Fruit fly (Drosophila melanogaster) whole organism, embryonic: ENCODE measurements around the gene rogdi.

Source experiments
- ATbp ChIP-seq: fragments of 200-800 bp; sonication (Bioruptor generic); optimal IDR thresholded peaks from 2 replicates; lab custom pipeline; 2017; ENCODE audit warnings: missing biosample characterization, mild to moderate bottlenecking, missing genetic modification characterization, missing genetic modification reagents
- Atf3 ChIP-seq: fragments of 200-800 bp; sonication (Bioruptor generic); optimal IDR thresholded peaks from 3 replicates; lab custom pipeline; 2016; ENCODE audit warnings: missing biosample characterization, missing genetic modification characterization
- Awh ChIP-seq: fragments of 200-800 bp; sonication (Bioruptor generic); IDR thresholded peaks from 2 replicates; pipeline ENCODE4, ENCODE4 v1.3.6; 2022; ENCODE audit warnings: missing biosample characterization, missing genetic modification characterization
- BtbVII ChIP-seq: fragments of 200-800 bp; sonication (Bioruptor generic); optimal IDR thresholded peaks from 3 replicates; lab custom pipeline; 2017; ENCODE audit warnings: missing biosample characterization, mild to moderate bottlenecking, missing genetic modification characterization
- CG11085 ChIP-seq: fragments of 200-800 bp; sonication (Bioruptor generic); IDR thresholded peaks from 2 replicates; pipeline ENCODE4 v1.3.6; 2022; ENCODE audit warnings: missing biosample characterization, missing genetic modification characterization
- CG11093 ChIP-seq: fragments of 200-800 bp; sonication (Bioruptor generic); IDR thresholded peaks from 3 replicates; pipeline ENCODE4 v1.3.6; 2022; ENCODE audit warnings: missing biosample characterization, missing genetic modification characterization
- CG13287 ChIP-seq: fragments of 200-800 bp; sonication (Bioruptor generic); IDR thresholded peaks from 2 replicates; pipeline ENCODE4 v1.3.6; 2022; ENCODE audit warnings: missing biosample characterization, missing genetic modification characterization; ENCODE audit not compliant: partially characterized antibody
- CG14860 ChIP-seq: fragments of 200-800 bp; sonication (Bioruptor generic); IDR thresholded peaks from 3 replicates; pipeline ENCODE4 v1.3.6; 2022; ENCODE audit warnings: missing biosample characterization, missing genetic modification characterization; ENCODE audit not compliant: partially characterized antibody
- CG15269 ChIP-seq: fragments of 200-800 bp; sonication (Bioruptor generic); optimal IDR thresholded peaks from 2 replicates; lab custom pipeline; 2018; ENCODE audit warnings: missing biosample characterization, mild to moderate bottlenecking, missing genetic modification characterization, moderate library complexity
- CG17361 ChIP-seq: fragments of 200-800 bp; sonication (Bioruptor generic); IDR thresholded peaks from 3 replicates; pipeline ENCODE4 v1.3.6; 2022; ENCODE audit warnings: missing biosample characterization, missing genetic modification characterization
- CG17568 ChIP-seq: fragments of 200-800 bp; sonication (Bioruptor generic); optimal IDR thresholded peaks from 2 replicates; lab custom pipeline; 2018; ENCODE audit warnings: missing biosample characterization, mild to moderate bottlenecking, missing genetic modification characterization, moderate library complexity
- CG17912 ChIP-seq: fragments of 200-800 bp; sonication (Bioruptor generic); optimal IDR thresholded peaks from 2 replicates; lab custom pipeline; 2018; ENCODE audit warnings: missing biosample characterization, mild to moderate bottlenecking, missing genetic modification characterization
- CG18011 ChIP-seq: fragments of 200-800 bp; sonication (Bioruptor generic); optimal IDR thresholded peaks from 2 replicates; lab custom pipeline; 2017; ENCODE audit warnings: missing biosample characterization, missing genetic modification characterization, mild to moderate bottlenecking, moderate library complexity, missing genotype
- CG7745 ChIP-seq: fragments of 200-800 bp; sonication (Bioruptor generic); optimal IDR thresholded peaks from 2 replicates; lab custom pipeline; 2018; ENCODE audit warnings: missing biosample characterization, mild to moderate bottlenecking, missing genetic modification characterization, moderate library complexity
- CG8765 ChIP-seq: fragments of 200-800 bp; sonication (Bioruptor generic); IDR thresholded peaks from 2 replicates; pipeline ENCODE4 v1.3.6; 2022; ENCODE audit warnings: missing biosample characterization, missing genetic modification characterization
- CG9215 ChIP-seq: fragments of 200-800 bp; sonication (Bioruptor generic); IDR thresholded peaks from 2 replicates; pipeline ENCODE4 v1.3.6; 2022; ENCODE audit warnings: missing biosample characterization, missing genetic modification characterization
- CG9932 ChIP-seq: fragments of 200-800 bp; sonication (Bioruptor generic); IDR thresholded peaks from 2 replicates; pipeline ENCODE4 v1.3.6; 2022; ENCODE audit warnings: missing biosample characterization, missing genetic modification characterization
- Camta ChIP-seq: fragments of 200-800 bp; sonication (Bioruptor generic); optimal IDR thresholded peaks from 2 replicates; lab custom pipeline; 2016; ENCODE audit warnings: missing biosample characterization, missing genetic modification characterization
- Dip3 ChIP-seq: fragments of 200-800 bp; sonication (Bioruptor generic); optimal IDR thresholded peaks from 3 replicates; lab custom pipeline; 2016; ENCODE audit warnings: missing biosample characterization, missing genetic modification characterization
- HHEX ChIP-seq: fragments of 200-800 bp; sonication (Bioruptor generic); optimal IDR thresholded peaks from 3 replicates; lab custom pipeline; 2017; ENCODE audit warnings: missing biosample characterization, mild to moderate bottlenecking, missing genetic modification characterization, missing genetic modification reagents
- Myb ChIP-seq: fragments of 200-800 bp; sonication (Bioruptor generic); optimal IDR thresholded peaks from 2 replicates; lab custom pipeline; 2016; ENCODE audit warnings: missing biosample characterization, missing genetic modification characterization
- Nf-YC ChIP-seq: fragments of 200-800 bp; optimal IDR thresholded peaks from 3 replicates; lab custom pipeline; 2019; ENCODE audit warnings: missing biosample characterization, mild to moderate bottlenecking, missing genetic modification characterization, moderate library complexity
- Optix ChIP-seq: fragments of 200-800 bp; sonication (Bioruptor generic); IDR thresholded peaks from 3 replicates; pipeline ENCODE4 v1.3.6; 2022; ENCODE audit warnings: missing biosample characterization, missing genetic modification characterization
- PHDP ChIP-seq: fragments of 200-800 bp; sonication (Bioruptor generic); optimal IDR thresholded peaks from 3 replicates; lab custom pipeline; 2018; ENCODE audit warnings: missing biosample characterization, mild to moderate bottlenecking, missing genetic modification characterization, moderate library complexity
- Rfx ChIP-seq: fragments of 200-800 bp; sonication (Bioruptor generic); IDR thresholded peaks from 2 replicates; pipeline ENCODE4 v1.3.6; 2022; ENCODE audit warnings: missing biosample characterization, missing genetic modification characterization
- Scr ChIP-seq: fragments of 200-800 bp; sonication (Bioruptor generic); IDR thresholded peaks from 2 replicates; pipeline ENCODE4 v1.3.6; 2022; ENCODE audit warnings: missing biosample characterization, missing genetic modification characterization; ENCODE audit not compliant: partially characterized antibody
- Sry-β ChIP-seq: fragments of 200-800 bp; sonication (Bioruptor generic); optimal IDR thresholded peaks from 2 replicates; lab custom pipeline; 2018; ENCODE audit warnings: missing biosample characterization, mild to moderate bottlenecking, missing genetic modification characterization, moderate library complexity
- Ssrp ChIP-seq: fragments of 200-800 bp; sonication (Bioruptor generic); optimal IDR thresholded peaks from 2 replicates; lab custom pipeline; 2018; ENCODE audit warnings: missing biosample characterization, mild to moderate bottlenecking, missing genetic modification characterization, moderate library complexity
- Xbp1 ChIP-seq: fragments of 200-800 bp; sonication (Bioruptor generic); optimal IDR thresholded peaks from 3 replicates; lab custom pipeline; 2016; ENCODE audit warnings: missing biosample characterization, mild to moderate bottlenecking, missing genetic modification characterization
- al ChIP-seq: fragments of 200-800 bp; sonication (Bioruptor generic); IDR thresholded peaks from 2 replicates; pipeline ENCODE4 v1.3.6; 2022; ENCODE audit warnings: missing biosample characterization, missing genetic modification characterization
- ato ChIP-seq: fragments of 200-800 bp; sonication (Bioruptor generic); IDR thresholded peaks from 2 replicates; pipeline ENCODE4 v1.3.6; 2022; ENCODE audit warnings: missing biosample characterization, missing genetic modification characterization; ENCODE audit not compliant: partially characterized antibody
- cato ChIP-seq: fragments of 200-800 bp; sonication (Bioruptor generic); optimal IDR thresholded peaks from 2 replicates; lab custom pipeline; 2016; ENCODE audit warnings: missing biosample characterization, missing genetic modification characterization, borderline replicate concordance
- ci ChIP-seq: fragments of 200-800 bp; sonication (Bioruptor generic); IDR thresholded peaks from 3 replicates; pipeline ENCODE4 v1.3.6; 2022; ENCODE audit warnings: missing biosample characterization, missing genetic modification characterization
- dysf ChIP-seq: fragments of 200-800 bp; sonication (Bioruptor generic); IDR thresholded peaks from 3 replicates; pipeline ENCODE4 v1.3.6; 2022; ENCODE audit warnings: missing biosample characterization, missing genetic modification characterization
- grn ChIP-seq: fragments of 200-800 bp; sonication (Bioruptor generic); optimal IDR thresholded peaks from 3 replicates; lab custom pipeline; 2017; ENCODE audit warnings: missing biosample characterization, missing genetic modification characterization
- hth ChIP-seq: fragments of >200 bp; optimal IDR thresholded peaks from 2 replicates; lab custom pipeline; 2017; ENCODE audit warnings: inconsistent platforms
- ind ChIP-seq: fragments of 200-800 bp; sonication (Bioruptor generic); optimal IDR thresholded peaks from 3 replicates; lab custom pipeline; 2016; ENCODE audit warnings: missing biosample characterization, missing genetic modification characterization
- jigr1 ChIP-seq: fragments of 200-800 bp; sonication (Bioruptor generic); IDR thresholded peaks from 3 replicates; pipeline ENCODE4 v1.3.6; 2022; ENCODE audit warnings: missing biosample characterization, missing genetic modification characterization
- jing ChIP-seq: fragments of 200-800 bp; sonication (Bioruptor generic); optimal IDR thresholded peaks from 2 replicates; lab custom pipeline; 2018; ENCODE audit warnings: missing biosample characterization, mild to moderate bottlenecking, missing genetic modification characterization
- odd ChIP-seq: fragments of 200-800 bp; sonication (Bioruptor generic); optimal IDR thresholded peaks from 2 replicates; lab custom pipeline; 2017; ENCODE audit warnings: missing biosample characterization, mild to moderate bottlenecking, missing genetic modification characterization
- pb ChIP-seq: fragments of 200-800 bp; sonication (Bioruptor generic); optimal IDR thresholded peaks from 3 replicates; lab custom pipeline; 2016; ENCODE audit warnings: missing biosample characterization, missing genetic modification characterization
- pho ChIP-seq: fragments of 200-800 bp; sonication (Bioruptor generic); optimal IDR thresholded peaks from 2 replicates; lab custom pipeline; 2016; ENCODE audit warnings: missing biosample characterization, missing genetic modification characterization
- repo ChIP-seq: fragments of 200-800 bp; sonication (Bioruptor generic); optimal IDR thresholded peaks from 2 replicates; lab custom pipeline; 2016; ENCODE audit warnings: missing biosample characterization, missing genetic modification characterization
- sens ChIP-seq: fragments of 200-800 bp; sonication (Bioruptor generic); peaks from one replicate; lab custom pipeline; 2016; ENCODE audit warnings: missing biosample characterization, missing genetic modification characterization
- so ChIP-seq: fragments of 200-800 bp; sonication (Bioruptor generic); IDR thresholded peaks from 3 replicates; pipeline ENCODE4 v1.3.6; 2022; ENCODE audit warnings: missing biosample characterization, missing genetic modification characterization
- sqz ChIP-seq: fragments of 200-800 bp; sonication (Bioruptor generic); optimal IDR thresholded peaks from 3 replicates; lab custom pipeline; 2018; ENCODE audit warnings: missing biosample characterization, mild to moderate bottlenecking, missing genetic modification characterization
- unpg ChIP-seq: fragments of 200-800 bp; sonication (Bioruptor generic); optimal IDR thresholded peaks from 3 replicates; lab custom pipeline; 2018; ENCODE audit warnings: missing biosample characterization, mild to moderate bottlenecking, missing genetic modification characterization, moderate library complexity
- usp ChIP-seq: fragments of >200 bp; optimal IDR thresholded peaks from 2 replicates; lab custom pipeline; 2017; ENCODE audit warnings: missing biosample characterization, missing genetic modification characterization
- yki ChIP-seq: fragments of >200 bp; optimal IDR thresholded peaks from 3 replicates; lab custom pipeline; 2018

The rogdi gene

DNA sequence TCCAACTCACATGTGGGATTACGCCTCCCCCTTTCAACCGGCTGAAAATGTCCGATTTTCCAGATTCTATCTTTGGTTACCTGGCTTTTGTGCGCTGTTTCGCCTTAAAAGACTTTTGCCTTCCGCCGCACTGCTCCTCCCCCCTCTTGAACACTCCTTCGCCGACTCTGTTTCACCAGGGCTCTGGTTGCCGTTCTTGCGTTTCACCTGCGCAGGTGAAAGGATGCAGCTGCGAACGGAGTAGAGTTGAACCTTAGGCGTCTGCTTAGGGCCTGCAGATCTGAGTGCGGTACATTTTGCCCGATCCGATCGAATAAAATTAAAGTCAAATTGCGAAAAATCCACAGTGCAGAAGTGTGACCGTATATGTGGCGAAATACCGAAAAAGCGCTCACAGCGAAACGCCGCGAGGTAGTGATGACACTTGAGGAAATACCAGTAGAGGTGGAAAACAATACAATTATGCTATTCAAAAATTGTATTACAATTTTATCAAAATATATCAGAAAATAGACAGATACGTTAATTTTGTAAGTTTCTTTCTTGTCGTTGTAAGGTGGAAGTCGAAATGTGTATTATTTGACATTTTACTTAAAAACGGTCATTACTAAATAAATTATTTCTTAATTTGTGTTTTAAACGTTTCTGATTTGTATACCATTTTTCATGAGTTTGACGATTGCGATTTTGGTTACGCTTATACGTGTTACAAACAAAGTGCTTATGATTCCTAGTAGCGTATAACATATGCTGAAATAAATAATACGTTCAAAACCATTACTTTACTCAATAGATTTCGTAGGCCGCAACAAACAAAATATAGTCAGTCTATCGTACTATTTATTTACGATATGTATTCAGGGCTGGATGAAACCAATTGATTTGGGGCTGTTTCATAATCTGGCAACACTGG lies 33.4 kb upstream of the rogdi start, which contains the start of the genes CG6664 and CG7728 (continued):
- TF ChIP-seq CG8765 (GFP tag; lab: Robert Waterston, UW) (0 out of 2 replicates have a peak, but pooled peaks have one; percentile 35), sqz (GFP tag; lab: Kevin White, UChicago) (no peak), yki (lab: Kevin White, UChicago) (no peak), CG17568 (GFP tag; lab: Kevin White, UChicago) (no peak), dysf (GFP tag; lab: Robert Waterston, UW) (peak; percentile 16; the same call in 1 of the 3 replicates), sens (GFP tag; lab: Kevin White, UChicago) (peak; percentile 84), Optix (GFP tag; lab: Robert Waterston, UW) (no peak), jing (GFP tag; lab: Kevin White, UChicago) (no peak), al (GFP tag; lab: Robert Waterston, UW) (peak; percentile 52), Ssrp (peak; percentile 38), pho (GFP tag; lab: Kevin White, UChicago) (peak; percentile 53), CG17912 (GFP tag; lab: Kevin White, UChicago) (peak; percentile 71), CG7745 (tag; lab: Kevin White, UChicago) (no peak), CG9932 (peak; percentile 86), CG18011 (GFP tag; lab: Kevin White, UChicago) (peak; percentile 1), CG9215 (GFP tag; lab: Robert Waterston, UW) (peak; percentile 46), ATbp (GFP tag; lab: Kevin White, UChicago) (peak; percentile 39), Nf-YC (tag; lab: Kevin White, UChicago) (peak; percentile 55), PHDP (tag; lab: Kevin White, UChicago) (no peak), CG14860 (GFP tag; lab: Robert Waterston, UW) (no peak; the same call in 2 of the 3 replicates), CG13287 (GFP tag; lab: Robert Waterston, UW) (peak; percentile 42), pb (no peak), Sry-β (GFP tag; lab: Kevin White, UChicago) (peak; percentile 54), ci (GFP tag; lab: Robert Waterston, UW) (peak; percentile 70), ind (GFP tag; lab: Kevin White, UChicago) (peak; percentile 45), Myb (GFP tag; lab: Kevin White, UChicago) (peak; percentile 12), Camta (GFP tag; lab: Kevin White, UChicago) (peak; percentile 13), Xbp1 (GFP tag; lab: Kevin White, UChicago) (peak; percentile 60), usp (GFP tag; lab: Kevin White, UChicago) (no peak), ato (no peak), CG11093 (GFP tag; lab: Robert Waterston, UW) (no peak), CG15269 (no peak), hth (no peak), repo (GFP tag; lab: Kevin White, UChicago) (no peak), Awh (no peak), HHEX (GFP tag; lab: Kevin White, UChicago) (peak; percentile 19), CG11085 (no peak), Scr (GFP tag; lab: Robert Waterston, UW) (peak; percentile 64), BtbVII (no peak), grn (GFP tag; lab: Kevin White, UChicago) (no peak), Rfx (GFP tag; lab: Robert Waterston, UW) (peak; percentile 72), Dip3 (peak; percentile 35), Atf3 (peak; percentile 19), jigr1 (GFP tag; lab: Robert Waterston, UW) (peak; percentile 18; the same call in 1 of the 3 replicates), cato (GFP tag; lab: Kevin White, UChicago) (no peak), so (GFP tag; lab: Robert Waterston, UW) (0 out of 3 replicates have a peak, but pooled peaks have one; percentile 41), CG17361 (peak; percentile 78), odd (GFP tag; lab: Kevin White, UChicago) (no peak), unpg (GFP tag; lab: Kevin White, UChicago) (peak; percentile 20)
